Fruit fly (Drosophila melanogaster): Measurements from ENCODE around the gene CG5860.
"Not testable (repeated sequence)": the region's sequence is repeated elsewhere in the genome, so short reads cannot be mapped to it uniquely, and the experiment has no call there.

CG5860 gene

dm6 chr3R:17448758-17449157, 39.3 kb downstream of the CG5860 start, which contains the start of gene Eh:
Gene Eh (minus strand): TSS chr3R:17448858.
- no peak for TF ChIP-seq pan (optimal IDR thresholded peaks at IDR 0.05)
- no peak for TF ChIP-seq psq (optimal IDR thresholded peaks at IDR 0.05)
- no peak for TF ChIP-seq usp (GFP tag; optimal IDR thresholded peaks at IDR 0.05)
- TF ChIP-seq EcR (GFP tag; optimal IDR thresholded peaks at IDR 0.05) = no peak
- no peak for TF ChIP-seq Dll (optimal IDR thresholded peaks at IDR 0.05)
- no peak for TF ChIP-seq CG8478 (optimal IDR thresholded peaks at IDR 0.05)

DNA sequence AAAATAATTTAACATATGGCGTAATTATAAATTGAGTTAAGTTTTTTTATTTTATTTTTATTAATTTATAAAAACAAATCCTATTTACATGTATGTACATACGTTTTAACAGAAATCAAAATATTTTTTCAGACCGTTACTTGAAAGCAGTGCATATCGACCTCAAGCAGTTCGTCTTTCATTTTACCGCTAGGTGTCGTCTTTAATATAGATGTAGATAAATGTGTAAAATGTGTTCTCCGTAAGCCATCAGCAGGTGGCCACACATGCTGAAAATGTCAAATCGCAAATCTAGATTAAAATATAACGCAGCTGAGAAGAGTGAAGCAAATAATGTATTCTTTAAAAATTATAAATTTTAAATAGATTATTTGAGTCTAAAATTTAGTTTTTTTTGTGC, 40.0 kb downstream of the CG5860 start:
- TF ChIP-seq EcR (GFP tag; optimal IDR thresholded peaks at IDR 0.05) (no peak), CG8478 (optimal IDR thresholded peaks at IDR 0.05) (no peak), Dll (optimal IDR thresholded peaks at IDR 0.05) (no peak), usp (GFP tag; optimal IDR thresholded peaks at IDR 0.05) (no peak), psq (optimal IDR thresholded peaks at IDR 0.05) (no peak), pan (optimal IDR thresholded peaks at IDR 0.05) (no peak)

DNA sequence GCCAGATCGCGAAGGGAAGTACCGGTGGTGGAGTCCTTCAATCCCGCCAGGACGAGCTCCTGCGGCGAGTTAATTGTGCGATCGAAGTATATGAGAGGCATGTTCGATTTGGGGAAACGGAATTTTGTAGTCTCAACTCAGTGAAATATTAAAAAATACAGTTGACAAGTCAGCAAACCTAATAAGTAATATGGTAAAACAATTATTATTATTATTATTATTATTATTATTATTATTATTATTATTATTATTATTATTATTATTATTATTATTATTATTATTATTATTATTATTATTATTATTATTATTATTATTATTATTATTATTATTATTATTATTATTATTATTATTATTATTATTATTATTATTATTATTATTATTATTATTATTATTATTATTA, 47.3 kb downstream of the CG5860 start, which contains the start of gene CG14330:
CG14330 (minus strand) TSS at position 101 of the 400 bp plus-strand sequence.
- not testable (repeated sequence) for TF ChIP-seq EcR (GFP tag; optimal IDR thresholded peaks at IDR 0.05); pan (optimal IDR thresholded peaks at IDR 0.05); psq (optimal IDR thresholded peaks at IDR 0.05)

Measured in whole organism.